Fruit fly (Drosophila melanogaster) whole organism, wandering third instar larva: ENCODE data around the gene scyl.
A peak's percentile ranks its signal among the peaks of the same experiment; 100 is the strongest.

ENCODE experiments used
- Hnf4 ChIP-seq: fragments of 200-800 bp; sonication (Bioruptor generic); optimal IDR thresholded peaks from 2 replicates; lab custom pipeline; 2016; ENCODE audit warnings: missing biosample characterization, mild to moderate bottlenecking, missing genetic modification characterization
- br ChIP-seq: fragments of 200-800 bp; sonication (Bioruptor generic); optimal IDR thresholded peaks from 2 replicates; lab custom pipeline; 2016; ENCODE audit warnings: missing biosample characterization, missing genetic modification characterization
- brk ChIP-seq: fragments of 200-800 bp; sonication (Bioruptor generic); optimal IDR thresholded peaks from 2 replicates; lab custom pipeline; 2016; ENCODE audit warnings: missing biosample characterization, mild to moderate bottlenecking, missing genetic modification characterization
- fru ChIP-seq: fragments of 200-800 bp; sonication (Bioruptor generic); optimal IDR thresholded peaks from 3 replicates; lab custom pipeline; 2016; ENCODE audit warnings: missing biosample characterization, mild to moderate bottlenecking, missing genetic modification characterization
- pan ChIP-seq: fragments of >200 bp; optimal IDR thresholded peaks from 2 replicates; lab custom pipeline; 2017
- psq ChIP-seq: fragments of 200-800 bp; sonication (Bioruptor generic); optimal IDR thresholded peaks from 3 replicates; lab custom pipeline; 2017; ENCODE audit warnings: missing biosample characterization, mild to moderate bottlenecking, missing genetic modification characterization, moderate library complexity

dm6 chr3L:11296150-11296800, 44.2 kb downstream of the scyl start:
- TF ChIP-seq pan (lab: Kevin White, UChicago) = no peak
- TF ChIP-seq Hnf4 (GFP tag; lab: Kevin White, UChicago) = peak; percentile 26
- TF ChIP-seq brk = peak; percentile 30
- TF ChIP-seq psq (GFP tag; lab: Kevin White, UChicago) = peak; percentile 73
- TF ChIP-seq br (GFP tag; lab: Kevin White, UChicago) = peak; percentile 74
- TF ChIP-seq fru (GFP tag; lab: Kevin White, UChicago) = peak; percentile 65
